Fruit fly (Drosophila melanogaster) whole organism, embryonic: ENCODE data around the gene Cand1.
A peak's percentile ranks its signal among the peaks of the same experiment; 100 is the strongest.

Experiments
- Abd-B ChIP-seq: fragments of 200-800 bp; sonication (Bioruptor generic); optimal IDR thresholded peaks from 2 replicates; lab custom pipeline; 2018; ENCODE audit warnings: missing biosample characterization, mild to moderate bottlenecking, missing genetic modification characterization, moderate library complexity
- Atf3 ChIP-seq: fragments of 200-800 bp; sonication (Bioruptor generic); optimal IDR thresholded peaks from 3 replicates; lab custom pipeline; 2016; ENCODE audit warnings: missing biosample characterization, missing genetic modification characterization
- Atf6 ChIP-seq: fragments of 200-800 bp; sonication (Bioruptor generic); IDR thresholded peaks from 2 replicates; pipeline ENCODE4 v1.3.6; 2022; ENCODE audit warnings: missing biosample characterization, missing genetic modification characterization
- BEAF-32 ChIP-seq: fragments of 200-800 bp; sonication (Bioruptor generic); optimal IDR thresholded peaks from 3 replicates; lab custom pipeline; 2017; ENCODE audit warnings: missing biosample characterization, missing genetic modification characterization, mild to moderate bottlenecking, moderate library complexity, missing genetic modification reagents
- C15 ChIP-seq: fragments of 200-800 bp; sonication (Bioruptor generic); IDR thresholded peaks from 3 replicates; pipeline ENCODE4 v1.3.6; 2022; ENCODE audit warnings: missing biosample characterization, missing genetic modification characterization
- CG11093 ChIP-seq: fragments of 200-800 bp; sonication (Bioruptor generic); IDR thresholded peaks from 3 replicates; pipeline ENCODE4 v1.3.6; 2022; ENCODE audit warnings: missing biosample characterization, missing genetic modification characterization
- CG11398 ChIP-seq: fragments of 200-800 bp; sonication (Bioruptor generic); optimal IDR thresholded peaks from 2 replicates; lab custom pipeline; 2016; ENCODE audit warnings: missing biosample characterization, missing genetic modification characterization
- CG12071 ChIP-seq: fragments of 200-800 bp; sonication (Bioruptor generic); optimal IDR thresholded peaks from 3 replicates; lab custom pipeline; 2018; ENCODE audit warnings: missing biosample characterization, mild to moderate bottlenecking, missing genetic modification characterization
- CG14710 ChIP-seq: fragments of 200-800 bp; sonication (Bioruptor generic); optimal IDR thresholded peaks from 3 replicates; lab custom pipeline; 2019; ENCODE audit warnings: missing biosample characterization, mild to moderate bottlenecking, missing genetic modification characterization, moderate library complexity
- CG15011 ChIP-seq: fragments of 200-800 bp; sonication (Bioruptor generic); optimal IDR thresholded peaks from 3 replicates; lab custom pipeline; 2018; ENCODE audit warnings: missing biosample characterization, mild to moderate bottlenecking, missing genetic modification characterization
- CG1603 ChIP-seq: fragments of 200-800 bp; sonication (Bioruptor generic); optimal IDR thresholded peaks from 2 replicates; lab custom pipeline; 2019; ENCODE audit warnings: missing biosample characterization, mild to moderate bottlenecking, missing genetic modification characterization, moderate library complexity
- CG1792 ChIP-seq: fragments of 200-800 bp; sonication (Bioruptor generic); optimal IDR thresholded peaks from 2 replicates; lab custom pipeline; 2016; ENCODE audit warnings: missing biosample characterization, missing genetic modification characterization
- CG2116 ChIP-seq: fragments of 200-800 bp; sonication (Bioruptor generic); optimal IDR thresholded peaks from 3 replicates; lab custom pipeline; 2018; ENCODE audit warnings: missing biosample characterization, mild to moderate bottlenecking, missing genetic modification characterization
- CG30020 ChIP-seq: fragments of 200-800 bp; optimal IDR thresholded peaks from 2 replicates; lab custom pipeline; 2019; ENCODE audit warnings: missing biosample characterization, mild to moderate bottlenecking, missing genetic modification characterization, moderate library complexity
- CG3726 ChIP-seq: fragments of 200-800 bp; sonication (Bioruptor generic); IDR thresholded peaks from 3 replicates; pipeline ENCODE4, ENCODE4 v1.3.6; 2022; ENCODE audit warnings: missing biosample characterization, missing genetic modification characterization
- CG4282 ChIP-seq: fragments of 200-800 bp; sonication (Bioruptor generic); optimal IDR thresholded peaks from 2 replicates; lab custom pipeline; 2016; ENCODE audit warnings: missing biosample characterization, missing genetic modification characterization
- CG4707 ChIP-seq: fragments of 200-800 bp; sonication (Bioruptor generic); optimal IDR thresholded peaks from 2 replicates; lab custom pipeline; 2018; ENCODE audit warnings: missing biosample characterization, mild to moderate bottlenecking, missing genetic modification characterization, moderate library complexity
- CG6254 ChIP-seq: fragments of 200-800 bp; sonication (Bioruptor generic); optimal IDR thresholded peaks from 3 replicates; lab custom pipeline; 2017; ENCODE audit warnings: mild to moderate bottlenecking, missing biosample characterization, missing genetic modification reagents, missing genetic modification characterization
- CG8290 ChIP-seq, 3 experiments: fragments of 200-800 bp; sonication (Bioruptor generic); optimal IDR thresholded peaks; 2 replicates each; lab custom pipeline; 2016 to 2019; ENCODE audit warnings: missing biosample characterization in 3 of 3, missing genetic modification characterization in 3 of 3, mild to moderate bottlenecking in 2 of 3, moderate library complexity in 1 of 3
- CG9797 ChIP-seq: fragments of 200-800 bp; sonication (Bioruptor generic); optimal IDR thresholded peaks from 3 replicates; lab custom pipeline; 2018; ENCODE audit warnings: missing biosample characterization, mild to moderate bottlenecking, missing genetic modification characterization
- Dp ChIP-seq: fragments of 200-800 bp; sonication (Bioruptor generic); optimal IDR thresholded peaks from 2 replicates; lab custom pipeline; 2018; ENCODE audit warnings: missing biosample characterization, mild to moderate bottlenecking, missing genetic modification characterization, moderate library complexity
- E2f2 ChIP-seq: fragments of 200-800 bp; sonication (Bioruptor generic); IDR thresholded peaks from 2 replicates; pipeline ENCODE4 v1.3.6; 2022; ENCODE audit warnings: missing biosample characterization, missing genetic modification characterization
- Ets65A ChIP-seq: fragments of 200-800 bp; sonication (Bioruptor generic); peaks from one replicate; lab custom pipeline; 2016; ENCODE audit warnings: missing biosample characterization, missing genetic modification characterization
- HLH4C ChIP-seq: fragments of 200-800 bp; sonication (Bioruptor generic); IDR thresholded peaks from 3 replicates; pipeline ENCODE4 v1.3.6; 2022; ENCODE audit warnings: missing biosample characterization, missing genetic modification characterization; ENCODE audit not compliant: partially characterized antibody
- Hmx ChIP-seq: fragments of 200-800 bp; sonication (Bioruptor generic); optimal IDR thresholded peaks from 2 replicates; lab custom pipeline; 2016; ENCODE audit warnings: missing biosample characterization, missing genetic modification characterization
- MBD-R2 ChIP-seq: fragments of 200-800 bp; sonication (Bioruptor generic); IDR thresholded peaks from 2 replicates; pipeline ENCODE4 v1.3.6; 2022; ENCODE audit warnings: missing biosample characterization, missing genetic modification characterization
- NC2α ChIP-seq: fragments of 200-800 bp; sonication (Bioruptor generic); optimal IDR thresholded peaks from 2 replicates; lab custom pipeline; 2016; ENCODE audit warnings: missing biosample characterization, missing genetic modification characterization
- Optix ChIP-seq: fragments of 200-800 bp; sonication (Bioruptor generic); IDR thresholded peaks from 3 replicates; pipeline ENCODE4 v1.3.6; 2022; ENCODE audit warnings: missing biosample characterization, missing genetic modification characterization
- Pdp1 ChIP-seq, 2 experiments: fragments of 200-800 bp; sonication (Bioruptor generic); optimal IDR thresholded peaks; 3 replicates each; lab custom pipeline; 2016; ENCODE audit warnings: missing biosample characterization in 2 of 2, missing genetic modification characterization in 2 of 2, mild to moderate bottlenecking in 1 of 2, moderate library complexity in 1 of 2
- Six4 ChIP-seq: fragments of 200-800 bp; sonication (Bioruptor generic); optimal IDR thresholded peaks from 2 replicates; lab custom pipeline; 2016; ENCODE audit warnings: missing biosample characterization, missing genetic modification characterization
- Ssrp ChIP-seq: fragments of 200-800 bp; sonication (Bioruptor generic); optimal IDR thresholded peaks from 2 replicates; lab custom pipeline; 2018; ENCODE audit warnings: missing biosample characterization, mild to moderate bottlenecking, missing genetic modification characterization, moderate library complexity
- chm ChIP-seq: fragments of 200-800 bp; sonication (Bioruptor generic); IDR thresholded peaks from 2 replicates; pipeline ENCODE4 v1.3.6; 2022; ENCODE audit warnings: missing biosample characterization, missing genetic modification characterization
- dmrt99B ChIP-seq: fragments of 200-800 bp; sonication (Bioruptor generic); optimal IDR thresholded peaks from 2 replicates; lab custom pipeline; 2018; ENCODE audit warnings: missing biosample characterization, mild to moderate bottlenecking, missing genetic modification characterization, moderate library complexity
- dpn ChIP-seq, 2 experiments: fragments of 200-800 bp; sonication (Bioruptor generic); optimal IDR thresholded peaks; 3 replicates each; lab custom pipeline; 2016; ENCODE audit warnings: missing biosample characterization in 2 of 2, missing genetic modification characterization in 2 of 2
- gfzf ChIP-seq: fragments of 200-800 bp; sonication (Bioruptor generic); optimal IDR thresholded peaks from 2 replicates; lab custom pipeline; 2016; ENCODE audit warnings: missing biosample characterization, mild to moderate bottlenecking, missing genetic modification characterization, moderate library complexity
- hbn ChIP-seq: fragments of 200-800 bp; sonication (Bioruptor generic); IDR thresholded peaks from 2 replicates; pipeline ENCODE4 v1.3.6; 2022; ENCODE audit warnings: missing biosample characterization, missing genetic modification characterization; ENCODE audit not compliant: partially characterized antibody
- nom ChIP-seq: fragments of 200-800 bp; sonication (Bioruptor generic); optimal IDR thresholded peaks from 2 replicates; lab custom pipeline; 2017; ENCODE audit warnings: missing biosample characterization, missing genetic modification characterization, mild to moderate bottlenecking, moderate library complexity, missing genetic modification reagents
- org-1 ChIP-seq: fragments of 200-800 bp; sonication (Bioruptor generic); optimal IDR thresholded peaks from 2 replicates; lab custom pipeline; 2017; ENCODE audit warnings: missing biosample characterization, missing genetic modification characterization
- pfk ChIP-seq: fragments of 200-800 bp; sonication (Bioruptor generic); optimal IDR thresholded peaks from 2 replicates; lab custom pipeline; 2018; ENCODE audit warnings: missing biosample characterization, mild to moderate bottlenecking, missing genetic modification characterization, moderate library complexity
- pzg ChIP-seq: fragments of 200-800 bp; sonication (Bioruptor generic); optimal IDR thresholded peaks from 3 replicates; lab custom pipeline; 2018; ENCODE audit warnings: missing biosample characterization, mild to moderate bottlenecking, missing genetic modification characterization, moderate library complexity
- repo ChIP-seq: fragments of 200-800 bp; sonication (Bioruptor generic); optimal IDR thresholded peaks from 2 replicates; lab custom pipeline; 2016; ENCODE audit warnings: missing biosample characterization, missing genetic modification characterization
- row ChIP-seq: fragments of 200-800 bp; sonication (Bioruptor generic); IDR thresholded peaks from 3 replicates; pipeline ENCODE4 v1.3.6; 2022; ENCODE audit warnings: missing biosample characterization, missing genetic modification characterization
- sens ChIP-seq: fragments of 200-800 bp; sonication (Bioruptor generic); peaks from one replicate; lab custom pipeline; 2016; ENCODE audit warnings: missing biosample characterization, missing genetic modification characterization
- sqz ChIP-seq: fragments of 200-800 bp; sonication (Bioruptor generic); optimal IDR thresholded peaks from 3 replicates; lab custom pipeline; 2018; ENCODE audit warnings: missing biosample characterization, mild to moderate bottlenecking, missing genetic modification characterization
- stwl ChIP-seq: fragments of 200-800 bp; sonication (Bioruptor generic); optimal IDR thresholded peaks from 3 replicates; lab custom pipeline; 2018; ENCODE audit warnings: missing biosample characterization, mild to moderate bottlenecking, missing genetic modification characterization, moderate library complexity
- trem ChIP-seq: fragments of 200-800 bp; optimal IDR thresholded peaks from 3 replicates; lab custom pipeline; 2019; ENCODE audit warnings: missing biosample characterization, mild to moderate bottlenecking, missing genetic modification characterization, moderate library complexity
- vvl ChIP-seq: fragments of 200-800 bp; sonication (Bioruptor generic); IDR thresholded peaks from 2 replicates; pipeline ENCODE4 v1.3.6; 2022; ENCODE audit warnings: missing biosample characterization, missing genetic modification characterization

Gene Cand1

dm6 chr2L:10331066-10331847 is 31.2 kb downstream of the Cand1 start, which contains the start of the genes Schip1 and Cox10 (continued):
- TF ChIP-seq dpn (GFP tag; optimal IDR thresholded peaks at IDR 0.05; lab: Kevin White, UChicago) (peak in 1 of 2 experiments; percentile 16), Optix (no peak)
- TF ChIP-seq, all 482 proteins: peak for 50

- TF ChIP-seq Pdp1 (GFP tag; optimal IDR thresholded peaks at IDR 0.05; lab: Kevin White, UChicago): no peak
- TF ChIP-seq Ssrp (tag; lab: Kevin White, UChicago): no peak
- TF ChIP-seq sens (GFP tag; lab: Kevin White, UChicago): peak; percentile 10
- peak; percentile 7 for TF ChIP-seq BEAF-32 (GFP tag; lab: Kevin White, UChicago)
- TF ChIP-seq CG6254 (GFP tag; lab: Kevin White, UChicago): no peak
- TF ChIP-seq MBD-R2 (GFP tag; lab: Robert Waterston, UW): peak; percentile 37
- peak; percentile 85 for TF ChIP-seq pfk (GFP tag; lab: Kevin White, UChicago)
- no peak for TF ChIP-seq Hmx (GFP tag; lab: Kevin White, UChicago)
- TF ChIP-seq Atf3 (GFP tag; lab: Kevin White, UChicago): no peak
- TF ChIP-seq Atf6 (GFP tag; lab: Robert Waterston, UW): no peak
- TF ChIP-seq gfzf (GFP tag; lab: Kevin White, UChicago): peak; percentile 64
- TF ChIP-seq hbn (GFP tag; lab: Robert Waterston, UW): no peak
- peak; percentile 80 for TF ChIP-seq E2f2
- TF ChIP-seq Ets65A: no peak
- no peak for TF ChIP-seq org-1 (GFP tag; lab: Kevin White, UChicago)
- TF ChIP-seq HLH4C (GFP tag; lab: Robert Waterston, UW): no peak
- TF ChIP-seq sqz (GFP tag; lab: Kevin White, UChicago): no peak
- TF ChIP-seq CG1603 (tag; lab: Kevin White, UChicago): peak; percentile 95
- peak; percentile 39; the same call in 2 of the 3 replicates for TF ChIP-seq row
- peak; percentile 75 for TF ChIP-seq Dp (GFP tag; lab: Kevin White, UChicago)
- peak; percentile 48 for TF ChIP-seq stwl (tag; lab: Kevin White, UChicago)
- TF ChIP-seq CG4282: no peak
- no peak for TF ChIP-seq chm (GFP tag; lab: Robert Waterston, UW)
- TF ChIP-seq vvl (GFP tag; lab: Robert Waterston, UW): no peak
- no peak for TF ChIP-seq dmrt99B (tag; lab: Kevin White, UChicago)
- no peak for TF ChIP-seq CG11398 (GFP tag; lab: Kevin White, UChicago)
- peak; percentile 46 for TF ChIP-seq CG8290 (GFP tag; optimal IDR thresholded peaks at IDR 0.05; lab: Kevin White, UChicago)
- no peak for TF ChIP-seq CG8290 (tag; optimal IDR thresholded peaks at IDR 0.05; lab: Kevin White, UChicago)
- peak; percentile 89 for TF ChIP-seq CG30020 (tag; lab: Kevin White, UChicago)
- no peak for TF ChIP-seq NC2α
- no peak for TF ChIP-seq CG12071 (GFP tag; lab: Kevin White, UChicago)
- no peak for TF ChIP-seq repo (GFP tag; lab: Kevin White, UChicago)
- TF ChIP-seq Abd-B (GFP tag; lab: Kevin White, UChicago): no peak
- peak; percentile 6 for TF ChIP-seq trem (tag; lab: Kevin White, UChicago)
- peak; percentile 7 for TF ChIP-seq CG14710 (tag; lab: Kevin White, UChicago)
- TF ChIP-seq CG9797 (GFP tag; lab: Kevin White, UChicago): peak; percentile 59
- peak; percentile 5 for TF ChIP-seq CG2116 (GFP tag; lab: Kevin White, UChicago)
- TF ChIP-seq CG3726 (GFP tag; lab: Robert Waterston, UW): no peak
- TF ChIP-seq CG4707 (GFP tag; lab: Kevin White, UChicago): no peak
- no peak for TF ChIP-seq CG11093 (GFP tag; lab: Robert Waterston, UW)
- TF ChIP-seq CG15011 (GFP tag; lab: Kevin White, UChicago): no peak
- peak; percentile 40 for TF ChIP-seq pzg (GFP tag; lab: Kevin White, UChicago)
- TF ChIP-seq nom (GFP tag; lab: Kevin White, UChicago): no peak
- no peak for TF ChIP-seq CG1792 (GFP tag; lab: Kevin White, UChicago)
- TF ChIP-seq Six4: no peak
- no peak for TF ChIP-seq C15 (GFP tag; lab: Robert Waterston, UW)
Measured at dm6 chr2L:10327790-10328189, 34.7 kb downstream of the Cand1 start, which contains the start of gene RnrL. Gene RnrL, minus strand, starts transcription at chr2L:10327943.
